Fruit fly (Drosophila melanogaster): ENCODE results near the gene Vha26.

The Vha26 gene

DNA sequence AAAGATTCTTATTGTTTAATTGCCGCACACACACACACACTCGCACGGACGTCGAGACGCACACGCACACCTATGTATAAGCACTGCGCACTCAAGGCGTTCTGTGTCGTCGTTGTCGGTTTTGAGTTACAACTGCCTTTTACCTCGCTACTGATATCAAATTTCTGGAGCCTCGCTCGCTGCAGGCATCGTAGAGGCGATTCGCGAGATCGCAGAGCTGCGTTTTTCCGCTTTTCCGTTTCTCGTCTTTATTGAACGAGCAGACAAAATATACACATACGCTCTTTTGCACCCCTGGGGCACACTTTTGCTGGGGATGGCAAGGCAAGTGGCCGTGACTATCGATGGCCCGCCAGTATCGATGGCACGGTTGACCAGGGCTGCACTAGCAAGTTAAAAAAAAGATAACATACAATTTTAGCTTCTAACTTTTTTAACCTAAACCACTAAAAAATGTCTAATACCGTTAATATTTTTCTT is 44.1 kb upstream of the Vha26 start, which contains the start of gene CG2519 (continued):
- TF ChIP-seq cad (GFP tag; optimal IDR thresholded peaks at IDR 0.05) (no peak), crol (GFP tag; IDR thresholded peaks at IDR 0.05) (no peak), CG10366 (GFP tag; IDR thresholded peaks at IDR 0.05) (peak; percentile 70), lov (optimal IDR thresholded peaks at IDR 0.05) (no peak), lov (GFP tag; IDR thresholded peaks at IDR 0.05) (0 out of 3 replicates have a peak, but pooled peaks have one; percentile 53), CG11085 (GFP tag; IDR thresholded peaks at IDR 0.05) (peak; percentile 59; the same call in 1 of the 2 replicates), HLH4C (GFP tag; IDR thresholded peaks at IDR 0.05; ENCODE audit: partially characterized antibody) (peak; percentile 96), CG12155 (GFP tag; optimal IDR thresholded peaks at IDR 0.05) (peak; percentile 58), Fer3 (tag; optimal IDR thresholded peaks at IDR 0.05) (no peak), Xbp1 (GFP tag; optimal IDR thresholded peaks at IDR 0.05) (peak; percentile 74), CG6272 (GFP tag; IDR thresholded peaks at IDR 0.05) (peak; percentile 36; the same call in 1 of the 2 replicates), Atf3 (GFP tag; optimal IDR thresholded peaks at IDR 0.05) (peak; percentile 41), CG9932 (GFP tag; IDR thresholded peaks at IDR 0.05) (peak; percentile 91), bab2 (GFP tag; optimal IDR thresholded peaks at IDR 0.05) (peak; percentile 55), onecut (GFP tag; IDR thresholded peaks at IDR 0.05) (peak; percentile 62; the same call in 1 of the 2 replicates), HLH54F (GFP tag; optimal IDR thresholded peaks at IDR 0.05) (peak; percentile 69), CG12299 (tag; optimal IDR thresholded peaks at IDR 0.05) (peak; percentile 14), CG18011 (GFP tag; optimal IDR thresholded peaks at IDR 0.05) (peak; percentile 7), CG10431 (GFP tag; optimal IDR thresholded peaks at IDR 0.05) (no peak), CG6254 (GFP tag; optimal IDR thresholded peaks at IDR 0.05) (peak; percentile 21), crp (GFP tag; optimal IDR thresholded peaks at IDR 0.05) (peak in 1 of 2 experiments; percentile 23), jing (GFP tag; optimal IDR thresholded peaks at IDR 0.05) (no peak), CG6765 (GFP tag; optimal IDR thresholded peaks at IDR 0.05) (no peak), Drgx (GFP tag; IDR thresholded peaks at IDR 0.05) (peak; percentile 4; the same call in 1 of the 2 replicates), Fer1 (GFP tag; optimal IDR thresholded peaks at IDR 0.05) (peak; percentile 73), tll (GFP tag; optimal IDR thresholded peaks at IDR 0.05) (no peak), CG17912 (GFP tag; optimal IDR thresholded peaks at IDR 0.05) (peak; percentile 23), ato (GFP tag; IDR thresholded peaks at IDR 0.05; ENCODE audit: partially characterized antibody) (peak; percentile 92), tgo (GFP tag; IDR thresholded peaks at IDR 0.05) (no peak; the same call in 2 of the 3 replicates), ems (GFP tag; optimal IDR thresholded peaks at IDR 0.05) (peak; percentile 72), Abd-B (GFP tag; optimal IDR thresholded peaks at IDR 0.05) (no peak), CG31388 (GFP tag; optimal IDR thresholded peaks at IDR 0.05) (no peak), CG32532 (GFP tag; IDR thresholded peaks at IDR 0.05) (peak; percentile 81), CG12104 (GFP tag; optimal IDR thresholded peaks at IDR 0.05) (peak; percentile 46), CG8089 (GFP tag; optimal IDR thresholded peaks at IDR 0.05) (peak; percentile 3), Eip74EF (GFP tag; optimal IDR thresholded peaks at IDR 0.05) (no peak), Doc2 (GFP tag; IDR thresholded peaks at IDR 0.05) (no peak), CG4617 (GFP tag; optimal IDR thresholded peaks at IDR 0.05; ENCODE audit: borderline replicate concordance) (peak; percentile 86), CG6175 (GFP tag; IDR thresholded peaks at IDR 0.05) (no peak), CG9727 (GFP tag; optimal IDR thresholded peaks at IDR 0.05) (no peak), lab (GFP tag; optimal IDR thresholded peaks at IDR 0.05) (no peak), gem (tag; optimal IDR thresholded peaks at IDR 0.05) (no peak), CG17361 (GFP tag; IDR thresholded peaks at IDR 0.05) (no peak), Deaf1 (tag; optimal IDR thresholded peaks at IDR 0.05) (no peak), CG9609 (GFP tag; optimal IDR thresholded peaks at IDR 0.05) (peak; percentile 58), jigr1 (GFP tag; IDR thresholded peaks at IDR 0.05) (peak; percentile 52; the same call in 1 of the 3 replicates), Bteb2 (GFP tag; optimal IDR thresholded peaks at IDR 0.05) (peak; percentile 61), CG4404 (GFP tag; IDR thresholded peaks at IDR 0.05) (no peak), Neu2 (GFP tag; optimal IDR thresholded peaks at IDR 0.05; ENCODE audit: borderline replicate concordance) (no peak), CG13894 (tag; optimal IDR thresholded peaks at IDR 0.05) (no peak)

Measured in whole organism, embryonic.